Fruit fly (Drosophila melanogaster): ENCODE results near the gene CG4822.
A peak's percentile ranks its signal among the peaks of the same experiment; 100 is the strongest.

CG4822 gene

dm6 chr2L:166115-167069 lies 44.8 kb upstream of the CG4822 start (continued):
- TF ChIP-seq yki (optimal IDR thresholded peaks at IDR 0.05) (no peak), CG8089 (GFP tag; optimal IDR thresholded peaks at IDR 0.05) (peak; percentile 40), CG8388 (GFP tag; optimal IDR thresholded peaks at IDR 0.05) (peak; percentile 43), gsb (GFP tag; IDR thresholded peaks at IDR 0.05) (no peak), Dip3 (GFP tag; optimal IDR thresholded peaks at IDR 0.05) (peak; percentile 65), CG10147 (GFP tag; optimal IDR thresholded peaks at IDR 0.05) (peak; percentile 82), CG11560 (tag; IDR thresholded peaks at IDR 0.05) (no peak), chinmo (GFP tag; IDR thresholded peaks at IDR 0.05; ENCODE audit: partially characterized antibody) (no peak), CG12391 (tag; optimal IDR thresholded peaks at IDR 0.05) (peak; percentile 61), Sox100B (GFP tag; optimal IDR thresholded peaks at IDR 0.05) (peak; percentile 74), CG42726 (GFP tag; IDR thresholded peaks at IDR 0.05; ENCODE audit: partially characterized antibody) (no peak), CG9817 (tag; optimal IDR thresholded peaks at IDR 0.05) (no peak), Doc2 (GFP tag; IDR thresholded peaks at IDR 0.05) (no peak), slou (GFP tag; optimal IDR thresholded peaks at IDR 0.05) (peak; percentile 23), CG7745 (tag; optimal IDR thresholded peaks at IDR 0.05) (peak; percentile 61), CG7372 (GFP tag; IDR thresholded peaks at IDR 0.05) (no peak), CG2678 (tag; optimal IDR thresholded peaks at IDR 0.05) (peak; percentile 85), Ravus (GFP tag; IDR thresholded peaks at IDR 0.05) (no peak), PHDP (tag; optimal IDR thresholded peaks at IDR 0.05) (peak; percentile 81), Scr (GFP tag; IDR thresholded peaks at IDR 0.05; ENCODE audit: partially characterized antibody) (no peak), chm (GFP tag; IDR thresholded peaks at IDR 0.05) (no peak), E2f1 (GFP tag; IDR thresholded peaks at IDR 0.05) (no peak), toy (GFP tag; IDR thresholded peaks at IDR 0.05) (no peak), Rfx (GFP tag; IDR thresholded peaks at IDR 0.05) (no peak), YL-1 (GFP tag; optimal IDR thresholded peaks at IDR 0.05) (peak; percentile 76), CG14965 (GFP tag; optimal IDR thresholded peaks at IDR 0.05; ENCODE audit: borderline replicate concordance) (no peak), p53 (GFP tag; optimal IDR thresholded peaks at IDR 0.05) (no peak), Hsf (GFP tag; optimal IDR thresholded peaks at IDR 0.05) (peak; percentile 30), CG10959 (GFP tag; IDR thresholded peaks at IDR 0.05) (no peak), CTCF (GFP tag; optimal IDR thresholded peaks at IDR 0.05) (no peak), CG10431 (GFP tag; optimal IDR thresholded peaks at IDR 0.05) (peak; percentile 59), sc (optimal IDR thresholded peaks at IDR 0.05) (no peak), sc (GFP tag; optimal IDR thresholded peaks at IDR 0.05) (peak; percentile 34), bsh (GFP tag; optimal IDR thresholded peaks at IDR 0.05) (peak; percentile 43 to 100), sens-2 (GFP tag; IDR thresholded peaks at IDR 0.05) (no peak), wdn (GFP tag; IDR thresholded peaks at IDR 0.05) (no peak), CG2875 (GFP tag; optimal IDR thresholded peaks at IDR 0.05) (peak; percentile 64), CG14860 (GFP tag; IDR thresholded peaks at IDR 0.05; ENCODE audit: partially characterized antibody) (no peak), Ets97D (GFP tag; optimal IDR thresholded peaks at IDR 0.05) (no peak), CG6765 (GFP tag; optimal IDR thresholded peaks at IDR 0.05) (peak; percentile 91), Doc3 (GFP tag; IDR thresholded peaks at IDR 0.05; ENCODE audit: partially characterized antibody) (no peak), CG17186 (GFP tag; optimal IDR thresholded peaks at IDR 0.05) (no peak), CG18619 (GFP tag; optimal IDR thresholded peaks at IDR 0.05) (peak; percentile 81), eve (GFP tag; optimal IDR thresholded peaks at IDR 0.05) (no peak), CG11398 (GFP tag; optimal IDR thresholded peaks at IDR 0.05) (peak; percentile 69), CG6175 (GFP tag; IDR thresholded peaks at IDR 0.05) (no peak), Ptx1 (GFP tag; IDR thresholded peaks at IDR 0.05) (no peak), Blimp-1 (GFP tag; optimal IDR thresholded peaks at IDR 0.05) (peak; percentile 60), vfl (GFP tag; optimal IDR thresholded peaks at IDR 0.05) (peak; percentile 39), CG10654 (GFP tag; optimal IDR thresholded peaks at IDR 0.05) (peak; percentile 37)

All from whole organism, embryonic.